Worm (Caenorhabditis elegans): Measurements from ENCODE around the gene sti-1.

sti-1 gene

ce11 chrV:761235-761634 is 12.1 kb upstream of the sti-1 start, which contains the start of gene C05E4.15:
TSS of gene C05E4.15 (minus strand) at chrV:761335.
- TF ChIP-seq vab-7 (GFP tag; IDR thresholded peaks at IDR 0.05), result no peak
- no peak for TF ChIP-seq dmd-9 (GFP tag; IDR thresholded peaks at IDR 0.05)
- TF ChIP-seq sdz-12 (GFP tag; optimal IDR thresholded peaks at IDR 0.05), result no peak
- TF ChIP-seq T20F7.1 (GFP tag; optimal IDR thresholded peaks at IDR 0.05), result no peak
- no peak for TF ChIP-seq mdl-1 (tag; optimal IDR thresholded peaks at IDR 0.05)
- TF ChIP-seq nhr-25 (tag; optimal IDR thresholded peaks at IDR 0.05; ENCODE audit: borderline replicate concordance, insufficient read depth), result no peak
- no peak for TF ChIP-seq mxl-2 (GFP tag; conservative IDR thresholded peaks at IDR 0.05)
- TF ChIP-seq zfp-2 (tag; optimal IDR thresholded peaks at IDR 0.05), result no peak
- TF ChIP-seq hlh-11 (tag; optimal IDR thresholded peaks at IDR 0.05), result no peak
- TF ChIP-seq cey-2 (tag; optimal IDR thresholded peaks at IDR 0.05; ENCODE audit: borderline replicate concordance, insufficient read depth), result no peak

DNA sequence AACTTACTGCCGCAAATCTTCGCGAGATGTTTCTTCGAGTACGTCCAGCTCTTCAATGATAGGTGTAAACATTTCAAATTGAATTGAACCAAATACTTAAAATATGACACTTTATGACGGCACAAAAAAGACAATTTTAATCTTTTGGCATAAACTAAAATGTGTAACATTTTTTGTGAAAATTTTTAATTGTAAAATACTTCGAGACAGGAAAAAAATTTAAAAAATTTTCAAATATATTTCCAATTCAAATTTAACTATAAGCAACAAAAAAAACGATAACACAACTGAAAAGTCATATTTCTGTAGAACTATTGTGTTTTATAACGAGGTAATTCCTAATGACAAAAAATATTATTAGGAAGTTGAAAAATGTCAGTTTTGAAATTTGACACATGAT is 11.4 kb upstream of the sti-1 start, which contains the start of gene C05E4.12:
TSS of gene C05E4.12 (minus strand) at position 101 of the 400 bp plus-strand sequence.
- no peak for TF ChIP-seq lsy-2 (tag; optimal IDR thresholded peaks at IDR 0.05)
- TF ChIP-seq mep-1 (tag; optimal IDR thresholded peaks at IDR 0.05), result no peak
- no peak for TF ChIP-seq cey-2 (tag; optimal IDR thresholded peaks at IDR 0.05; ENCODE audit: borderline replicate concordance, insufficient read depth)
- no peak for TF ChIP-seq zfp-2 (tag; optimal IDR thresholded peaks at IDR 0.05)
- no peak for TF ChIP-seq ztf-7 (tag; optimal IDR thresholded peaks at IDR 0.05)
- no peak for TF ChIP-seq hlh-30 (tag; optimal IDR thresholded peaks at IDR 0.05; ENCODE audit: insufficient read depth)
- no peak for TF ChIP-seq mes-2 (tag; optimal IDR thresholded peaks at IDR 0.05; ENCODE audit: poor library complexity, severe bottlenecking)
- TF ChIP-seq set-16 (GFP tag; IDR thresholded peaks at IDR 0.05), result no peak
- no peak for TF ChIP-seq mxl-2 (GFP tag; conservative IDR thresholded peaks at IDR 0.05)
- no peak for TF ChIP-seq daf-16 (GFP tag; optimal IDR thresholded peaks at IDR 0.05)
- no peak for TF ChIP-seq daf-16 (tag; optimal IDR thresholded peaks at IDR 0.05)
- TF ChIP-seq daf-8 (GFP tag; IDR thresholded peaks at IDR 0.05), result no peak
- TF ChIP-seq saeg-2 (GFP tag; IDR thresholded peaks at IDR 0.05), result no peak
- TF ChIP-seq dmd-8 (GFP tag; IDR thresholded peaks at IDR 0.05), result no peak

DNA sequence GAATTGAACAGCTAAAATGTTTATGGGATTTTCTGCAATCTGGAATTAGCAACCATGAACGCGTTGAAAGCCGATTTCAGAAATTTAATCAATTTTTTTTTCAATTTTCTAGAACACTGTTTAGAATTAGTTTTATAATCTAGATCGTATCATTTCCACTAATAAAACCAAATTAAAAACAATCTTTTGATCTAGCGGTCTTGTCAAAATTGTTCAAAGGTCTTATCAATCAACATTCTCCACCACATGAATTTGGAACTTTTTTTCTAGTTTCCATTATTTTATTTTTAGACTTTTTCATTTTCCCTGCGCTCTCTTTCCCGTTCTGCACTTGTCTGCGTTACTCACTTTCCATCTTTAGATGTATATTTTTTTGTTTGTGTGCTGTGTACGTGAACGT is 11.0 kb upstream of the sti-1 start, which contains the start of gene srp-2:
TSS of gene srp-2 (plus strand) at position 301 of the 400 bp plus-strand sequence.
- no peak for TF ChIP-seq nhr-28 (tag; optimal IDR thresholded peaks at IDR 0.05)
- TF ChIP-seq nhr-102 (tag; optimal IDR thresholded peaks at IDR 0.05), result no peak
- TF ChIP-seq lin-29 (GFP tag; IDR thresholded peaks at IDR 0.05), result no peak
- TF ChIP-seq dmd-6 (GFP tag; IDR thresholded peaks at IDR 0.05), result no peak
- TF ChIP-seq egl-43 (GFP tag; IDR thresholded peaks at IDR 0.05), result no peak
- TF ChIP-seq nhr-111 (GFP tag; optimal IDR thresholded peaks at IDR 0.05), result no peak
- no peak for TF ChIP-seq daf-16 (GFP tag; optimal IDR thresholded peaks at IDR 0.05)
- TF ChIP-seq daf-16 (tag; optimal IDR thresholded peaks at IDR 0.05), result no peak
- no peak for TF ChIP-seq F10B5.3 (tag; optimal IDR thresholded peaks at IDR 0.05)
- TF ChIP-seq hlh-11 (tag; optimal IDR thresholded peaks at IDR 0.05), result no peak
- no peak for TF ChIP-seq F49E8.2 (tag; optimal IDR thresholded peaks at IDR 0.05; ENCODE audit: borderline replicate concordance)

ce11 chrV:764732-765131 is 8.6 kb upstream of the sti-1 start, which contains the start of gene str-238:
TSS of gene str-238 (plus strand) at chrV:765032.
- TF ChIP-seq unc-130 (GFP tag; optimal IDR thresholded peaks at IDR 0.05) (no peak), nhr-6 (tag; optimal IDR thresholded peaks at IDR 0.05) (no peak), sdz-12 (GFP tag; optimal IDR thresholded peaks at IDR 0.05) (no peak), F49E8.2 (tag; optimal IDR thresholded peaks at IDR 0.05; ENCODE audit: borderline replicate concordance) (no peak), ama-1 (optimal IDR thresholded peaks at IDR 0.05) (no peak), nhr-41 (GFP tag; IDR thresholded peaks at IDR 0.05) (no peak), daf-8 (GFP tag; IDR thresholded peaks at IDR 0.05) (no peak), hlh-11 (tag; optimal IDR thresholded peaks at IDR 0.05) (no peak), daf-12 (tag; optimal IDR thresholded peaks at IDR 0.05) (no peak), dve-1 (tag; optimal IDR thresholded peaks at IDR 0.05; ENCODE audit: insufficient read depth) (no peak)
